Worm (Caenorhabditis elegans): ENCODE measurements around the gene pgph-3.
A peak's percentile ranks its signal among the peaks of the same experiment; 100 is the strongest.
"Not testable (repeated sequence)": the region's sequence is repeated elsewhere in the genome, so short reads cannot be mapped to it uniquely, and the experiment has no call there.

DNA sequence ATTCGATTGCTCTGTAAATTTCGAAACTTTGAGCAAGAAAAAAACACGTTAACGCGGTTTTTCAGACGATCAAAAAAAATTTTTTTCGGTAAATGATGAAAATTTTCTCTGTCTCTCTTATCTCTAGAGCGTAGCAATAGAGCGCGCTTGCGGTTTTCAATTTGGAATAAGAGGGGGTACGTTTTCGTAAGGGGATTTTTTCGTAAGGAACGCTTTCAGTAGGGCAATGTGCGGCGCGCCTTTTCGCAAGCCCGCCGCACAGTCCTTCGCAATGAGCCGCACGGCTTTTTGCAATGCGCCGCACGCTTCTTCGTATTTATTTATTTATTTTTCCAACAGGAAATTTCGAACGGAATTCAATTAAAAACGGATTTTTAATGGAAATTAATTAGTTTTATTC is 13.3 kb upstream of the pgph-3 start, which contains the start of gene F44E7.4:
- not testable (repeated sequence) for TF ChIP-seq snpc-4 (GFP tag; optimal IDR thresholded peaks at IDR 0.05); F10E7.11 (tag; optimal IDR thresholded peaks at IDR 0.05); athp-1 (tag; optimal IDR thresholded peaks at IDR 0.05); nhr-90 (tag; optimal IDR thresholded peaks at IDR 0.05); ama-1 (optimal IDR thresholded peaks at IDR 0.05); ama-1 (GFP tag; optimal IDR thresholded peaks at IDR 0.05); lin-35 (GFP tag; optimal IDR thresholded peaks at IDR 0.05); dpff-1 (tag; optimal IDR thresholded peaks at IDR 0.05); zfh-2 (GFP tag; conservative IDR thresholded peaks at IDR 0.05); somi-1 (GFP tag; optimal IDR thresholded peaks at IDR 0.05); unc-130 (GFP tag; optimal IDR thresholded peaks at IDR 0.05)
- TF ChIP-seq snpc-4 (tag; optimal IDR thresholded peaks at IDR 0.05), result peak in 3 of 4 experiments; percentile 15 to 37 (median 26)
- TF ChIP-seq ztf-28 (GFP tag; IDR thresholded peaks at IDR 0.05), result peak; percentile 97
- TF ChIP-seq lir-1 (GFP tag; conservative IDR thresholded peaks at IDR 0.05), result 0 out of 2 replicates have a peak, but pooled peaks have one; percentile 12
- peak; percentile 65; the same call in 1 of the 2 replicates for TF ChIP-seq aptf-2 (GFP tag; conservative IDR thresholded peaks at IDR 0.05)
